Fruit fly (Drosophila melanogaster) whole organism, prepupa: ENCODE results near the gene Cyt-c-p.

Source experiments
- CG10669 ChIP-seq: fragments of 200-800 bp; sonication (Bioruptor generic); optimal IDR thresholded peaks from 3 replicates; lab custom pipeline; 2018; ENCODE audit warnings: missing biosample characterization, mild to moderate bottlenecking, missing genetic modification characterization, moderate library complexity
- CG11294 ChIP-seq: fragments of 200-800 bp; sonication (Bioruptor generic); IDR thresholded peaks from 2 replicates; pipeline ENCODE4 v1.3.6; 2022; ENCODE audit warnings: missing biosample characterization, missing genetic modification characterization
- CG11902 ChIP-seq: fragments of 200-800 bp; sonication (Bioruptor generic); optimal IDR thresholded peaks from 3 replicates; lab custom pipeline; 2016; ENCODE audit warnings: missing biosample characterization, missing genetic modification characterization
- CG15336 ChIP-seq: fragments of 200-800 bp; sonication (Bioruptor generic); IDR thresholded peaks from 2 replicates; pipeline ENCODE4 v1.3.6; 2022; ENCODE audit warnings: missing biosample characterization, missing genetic modification characterization
- CG31627 ChIP-seq: fragments of 200-800 bp; sonication (Bioruptor generic); optimal IDR thresholded peaks from 3 replicates; lab custom pipeline; 2016; ENCODE audit warnings: missing biosample characterization, missing genetic modification characterization
- CG3919 ChIP-seq: fragments of 200-800 bp; sonication (Bioruptor generic); optimal IDR thresholded peaks from 3 replicates; lab custom pipeline; 2016; ENCODE audit warnings: missing biosample characterization, missing genetic modification characterization
- CG4318 ChIP-seq: fragments of 200-800 bp; sonication (Bioruptor generic); optimal IDR thresholded peaks from 3 replicates; lab custom pipeline; 2017; ENCODE audit warnings: missing biosample characterization, mild to moderate bottlenecking, missing genetic modification characterization
- CG6276 ChIP-seq: fragments of 200-800 bp; sonication (Bioruptor generic); optimal IDR thresholded peaks from 2 replicates; lab custom pipeline; 2017; ENCODE audit warnings: missing biosample characterization, mild to moderate bottlenecking, missing genetic modification characterization
- CG6792 ChIP-seq: fragments of 200-800 bp; sonication (Bioruptor generic); optimal IDR thresholded peaks from 3 replicates; lab custom pipeline; 2016; ENCODE audit warnings: missing biosample characterization, missing genetic modification characterization
- CG6808 ChIP-seq: fragments of 200-800 bp; sonication (Bioruptor generic); optimal IDR thresholded peaks from 3 replicates; lab custom pipeline; 2017; ENCODE audit warnings: missing biosample characterization, missing genetic modification characterization, mild to moderate bottlenecking, moderate library complexity, missing genetic modification reagents
- CG8319 ChIP-seq: fragments of 200-800 bp; sonication (Bioruptor generic); optimal IDR thresholded peaks from 3 replicates; lab custom pipeline; 2016; ENCODE audit warnings: missing biosample characterization, missing genetic modification characterization
- CG8632 ChIP-seq: fragments of 200-800 bp; sonication (Bioruptor generic); optimal IDR thresholded peaks from 3 replicates; lab custom pipeline; 2016; ENCODE audit warnings: missing biosample characterization, missing genetic modification characterization
- CG9139 ChIP-seq: fragments of 200-800 bp; sonication (Bioruptor generic); optimal IDR thresholded peaks from 3 replicates; lab custom pipeline; 2017; ENCODE audit warnings: missing biosample characterization, mild to moderate bottlenecking, missing genetic modification characterization
- Eip75B ChIP-seq: fragments of 200-800 bp; sonication (Bioruptor generic); optimal IDR thresholded peaks from 3 replicates; lab custom pipeline; 2016; ENCODE audit warnings: missing biosample characterization, missing genetic modification characterization
- Eip78C ChIP-seq: fragments of 200-800 bp; sonication (Bioruptor generic); peaks from one replicate; lab custom pipeline; 2016; ENCODE audit warnings: missing biosample characterization, missing genetic modification characterization
- Eip93F ChIP-seq: fragments of 200-800 bp; sonication (Bioruptor generic); optimal IDR thresholded peaks from 2 replicates; lab custom pipeline; 2016; ENCODE audit warnings: missing biosample characterization, mild to moderate bottlenecking, missing genetic modification characterization
- Ets21C ChIP-seq: fragments of 200-800 bp; sonication (Bioruptor generic); optimal IDR thresholded peaks from 3 replicates; lab custom pipeline; 2016; ENCODE audit warnings: missing biosample characterization, missing genetic modification characterization
- Gug ChIP-seq: fragments of 200-800 bp; sonication (Bioruptor generic); IDR thresholded peaks from 2 replicates; pipeline ENCODE4 v1.3.6; 2022; ENCODE audit warnings: missing biosample characterization, missing genetic modification characterization
- Hr39 ChIP-seq: fragments of 200-800 bp; sonication (Bioruptor generic); optimal IDR thresholded peaks from 2 replicates; lab custom pipeline; 2016; ENCODE audit warnings: missing biosample characterization, missing genetic modification characterization
- Hr4 ChIP-seq: fragments of 200-800 bp; sonication (Bioruptor generic); optimal IDR thresholded peaks from 3 replicates; lab custom pipeline; 2016; ENCODE audit warnings: missing biosample characterization, missing genetic modification characterization
- Lpt ChIP-seq: fragments of 200-800 bp; sonication (Bioruptor generic); optimal IDR thresholded peaks from 3 replicates; lab custom pipeline; 2016; ENCODE audit warnings: missing biosample characterization, missing genetic modification characterization
- Met ChIP-seq: fragments of 200-800 bp; sonication (Bioruptor generic); optimal IDR thresholded peaks from 3 replicates; lab custom pipeline; 2016; ENCODE audit warnings: missing biosample characterization, missing genetic modification characterization
- Smox ChIP-seq: fragments of 200-800 bp; sonication (Bioruptor generic); optimal IDR thresholded peaks from 3 replicates; lab custom pipeline; 2016; ENCODE audit warnings: missing biosample characterization, missing genetic modification characterization
- Sox102F ChIP-seq: fragments of 200-800 bp; sonication (Bioruptor generic); optimal IDR thresholded peaks from 2 replicates; lab custom pipeline; 2016; ENCODE audit warnings: missing biosample characterization, mild to moderate bottlenecking, missing genetic modification characterization
- Sox15 ChIP-seq: fragments of 200-800 bp; sonication (Bioruptor generic); optimal IDR thresholded peaks from 3 replicates; lab custom pipeline; 2016; ENCODE audit warnings: missing biosample characterization, missing genetic modification characterization
- achi ChIP-seq: fragments of 200-800 bp; sonication (Bioruptor generic); optimal IDR thresholded peaks from 3 replicates; lab custom pipeline; 2016; ENCODE audit warnings: missing biosample characterization, missing genetic modification characterization
- acj6 ChIP-seq: fragments of 200-800 bp; sonication (Bioruptor generic); optimal IDR thresholded peaks from 3 replicates; lab custom pipeline; 2016; ENCODE audit warnings: missing biosample characterization, missing genetic modification characterization
- cyc ChIP-seq: fragments of 200-800 bp; sonication (Bioruptor generic); optimal IDR thresholded peaks from 3 replicates; lab custom pipeline; 2016; ENCODE audit warnings: missing biosample characterization, missing genetic modification characterization
- dsx ChIP-seq: fragments of 200-800 bp; optimal IDR thresholded peaks from 3 replicates; lab custom pipeline; 2019; ENCODE audit warnings: missing biosample characterization, mild to moderate bottlenecking, missing genetic modification characterization, moderate library complexity; ENCODE audit not compliant: poor library complexity, severe bottlenecking
- eg ChIP-seq: fragments of 200-800 bp; sonication (Bioruptor generic); IDR thresholded peaks from 3 replicates; pipeline ENCODE4 v1.3.6; 2022; ENCODE audit warnings: missing biosample characterization, missing genetic modification characterization
- esn ChIP-seq: fragments of 200-800 bp; sonication (Bioruptor generic); optimal IDR thresholded peaks from 2 replicates; lab custom pipeline; 2016; ENCODE audit warnings: missing biosample characterization, mild to moderate bottlenecking, missing genetic modification characterization, moderate library complexity
- fd59A ChIP-seq: fragments of 200-800 bp; sonication (Bioruptor generic); optimal IDR thresholded peaks from 2 replicates; lab custom pipeline; 2017; ENCODE audit warnings: missing biosample characterization, mild to moderate bottlenecking, missing genetic modification characterization, missing genetic modification reagents
- fd85E ChIP-seq: fragments of 200-800 bp; sonication (Bioruptor generic); optimal IDR thresholded peaks from 3 replicates; lab custom pipeline; 2016; ENCODE audit warnings: missing biosample characterization, missing genetic modification characterization
- fkh ChIP-seq: fragments of 200-800 bp; sonication (Bioruptor generic); optimal IDR thresholded peaks from 3 replicates; lab custom pipeline; 2017; ENCODE audit warnings: missing biosample characterization, mild to moderate bottlenecking, missing genetic modification characterization, moderate library complexity
- lz ChIP-seq: fragments of 200-800 bp; sonication (Bioruptor generic); optimal IDR thresholded peaks from 3 replicates; lab custom pipeline; 2016; ENCODE audit warnings: missing biosample characterization, missing genetic modification characterization
- net ChIP-seq: fragments of 200-800 bp; sonication (Bioruptor generic); optimal IDR thresholded peaks from 3 replicates; lab custom pipeline; 2016; ENCODE audit warnings: missing biosample characterization, missing genetic modification characterization
- salr ChIP-seq, 2 experiments: fragments of 200-800 bp; sonication (Bioruptor generic); optimal IDR thresholded peaks; 3 replicates each; lab custom pipeline; 2016 to 2018; ENCODE audit warnings: missing biosample characterization in 2 of 2, missing genetic modification characterization in 2 of 2, mild to moderate bottlenecking in 1 of 2
- ss ChIP-seq, 2 experiments: fragments of 200-800 bp; sonication (Bioruptor generic); optimal IDR thresholded peaks; 2 replicates in 1 of 2; 3 replicates in 1 of 2; lab custom pipeline; 2017 to 2018; ENCODE audit warnings: mild to moderate bottlenecking in 2 of 2, missing biosample characterization in 2 of 2, missing genetic modification characterization in 2 of 2, moderate library complexity in 1 of 2
- svp ChIP-seq: fragments of 200-800 bp; sonication (Bioruptor generic); peaks from one replicate; lab custom pipeline; 2016; ENCODE audit warnings: missing biosample characterization, missing genetic modification characterization
- topi ChIP-seq: fragments of 200-800 bp; sonication (Bioruptor generic); optimal IDR thresholded peaks from 3 replicates; lab custom pipeline; 2016; ENCODE audit warnings: missing biosample characterization, missing genetic modification characterization
- vri ChIP-seq: fragments of 200-800 bp; sonication (Bioruptor generic); optimal IDR thresholded peaks from 3 replicates; lab custom pipeline; 2016; ENCODE audit warnings: missing biosample characterization, mild to moderate bottlenecking, missing genetic modification characterization

The Cyt-c-p gene

dm6 chr2L:16689800-16690618 is 29.7 kb upstream of the Cyt-c-p start (continued):
- TF ChIP-seq CG4318 (GFP tag; lab: Kevin White, UChicago) (peak; percentile 47), CG6808 (GFP tag; lab: Kevin White, UChicago) (peak; percentile 2), eg (GFP tag; lab: Robert Waterston, UW) (no peak), net (GFP tag; lab: Kevin White, UChicago) (peak; percentile 52), CG31627 (peak; percentile 51), lz (GFP tag; lab: Kevin White, UChicago) (peak; percentile 61), CG6792 (GFP tag; lab: Kevin White, UChicago) (peak; percentile 20), Ets21C (GFP tag; lab: Kevin White, UChicago) (peak; percentile 54), Hr39 (GFP tag; lab: Kevin White, UChicago) (peak; percentile 68), Eip75B (GFP tag; lab: Kevin White, UChicago) (peak; percentile 11), Sox102F (GFP tag; lab: Kevin White, UChicago) (peak; percentile 72), fd85E (GFP tag; lab: Kevin White, UChicago) (no peak), CG11902 (GFP tag; lab: Kevin White, UChicago) (no peak), esn (GFP tag; lab: Kevin White, UChicago) (peak; percentile 72), CG3919 (GFP tag; lab: Kevin White, UChicago) (peak; percentile 63), CG9139 (GFP tag; lab: Kevin White, UChicago) (peak; percentile 59), fd59A (peak; percentile 42), CG8632 (GFP tag; lab: Kevin White, UChicago) (peak; percentile 52), salr (GFP tag; optimal IDR thresholded peaks at IDR 0.05; lab: Kevin White, UChicago) (peak; percentile 10 to 55), topi (GFP tag; lab: Kevin White, UChicago) (peak; percentile 68), CG10669 (GFP tag; lab: Kevin White, UChicago) (no peak), CG6276 (GFP tag; lab: Kevin White, UChicago) (peak; percentile 20)

DNA sequence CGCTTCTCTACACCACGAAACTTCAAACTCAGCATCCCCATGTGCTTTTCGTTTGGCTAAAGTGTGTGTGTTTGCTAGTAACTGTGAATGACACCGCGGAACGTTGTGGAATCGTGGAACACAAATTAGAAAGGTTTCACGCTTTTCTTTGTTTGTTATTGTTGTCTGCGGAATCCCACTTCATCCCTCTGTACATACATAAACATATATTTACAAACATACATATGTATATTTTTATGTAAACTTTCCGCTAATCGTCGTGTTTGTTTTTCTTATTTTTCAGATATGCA is 29.2 kb upstream of the Cyt-c-p start:
- TF ChIP-seq fkh: peak; percentile 22
- TF ChIP-seq CG6276 (GFP tag; lab: Kevin White, UChicago): no peak
- no peak for TF ChIP-seq salr (GFP tag; optimal IDR thresholded peaks at IDR 0.05; lab: Kevin White, UChicago)
- TF ChIP-seq vri (GFP tag; lab: Kevin White, UChicago): no peak
- no peak for TF ChIP-seq Eip78C (GFP tag; lab: Kevin White, UChicago)
- TF ChIP-seq CG8632 (GFP tag; lab: Kevin White, UChicago): no peak
- TF ChIP-seq CG8319 (GFP tag; lab: Kevin White, UChicago): no peak
- TF ChIP-seq svp: no peak
- TF ChIP-seq Eip93F (GFP tag; lab: Kevin White, UChicago): peak; percentile 14
- no peak for TF ChIP-seq esn (GFP tag; lab: Kevin White, UChicago)
- TF ChIP-seq CG6792 (GFP tag; lab: Kevin White, UChicago): no peak
- no peak for TF ChIP-seq CG15336 (GFP tag; lab: Robert Waterston, UW)
- TF ChIP-seq, all 60 proteins: peak for 2

DNA sequence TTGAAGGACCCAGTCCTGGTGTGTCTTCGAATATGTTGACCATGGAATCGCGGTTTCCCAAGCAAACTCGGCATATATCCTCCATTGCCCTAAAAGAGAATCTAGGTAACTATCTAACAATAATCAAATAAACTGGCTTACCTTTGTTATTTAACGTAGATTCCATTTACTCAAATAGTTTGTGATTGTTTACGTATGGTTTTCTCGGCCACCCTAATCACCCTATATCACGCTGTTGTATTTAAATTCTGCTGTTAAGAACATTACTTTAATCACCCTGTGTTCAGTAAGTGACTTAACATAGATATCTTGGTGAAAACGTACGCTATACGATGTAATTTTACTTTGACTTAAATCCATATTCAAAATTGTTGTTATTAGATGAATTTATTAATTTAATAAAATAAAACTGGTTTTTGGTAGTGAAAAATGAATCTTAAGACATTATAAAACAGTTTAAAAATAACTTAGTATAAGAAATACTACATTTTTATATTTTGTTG is 16.7 kb upstream of the Cyt-c-p start:
- TF ChIP-seq CG8632 (GFP tag; lab: Kevin White, UChicago): no peak
- TF ChIP-seq Eip75B (GFP tag; lab: Kevin White, UChicago): no peak
- no peak for TF ChIP-seq Eip93F (GFP tag; lab: Kevin White, UChicago)
- TF ChIP-seq Hr4 (GFP tag; lab: Kevin White, UChicago): no peak
- peak; percentile 42 for TF ChIP-seq fkh
- peak; percentile 44 for TF ChIP-seq Eip78C (GFP tag; lab: Kevin White, UChicago)

DNA sequence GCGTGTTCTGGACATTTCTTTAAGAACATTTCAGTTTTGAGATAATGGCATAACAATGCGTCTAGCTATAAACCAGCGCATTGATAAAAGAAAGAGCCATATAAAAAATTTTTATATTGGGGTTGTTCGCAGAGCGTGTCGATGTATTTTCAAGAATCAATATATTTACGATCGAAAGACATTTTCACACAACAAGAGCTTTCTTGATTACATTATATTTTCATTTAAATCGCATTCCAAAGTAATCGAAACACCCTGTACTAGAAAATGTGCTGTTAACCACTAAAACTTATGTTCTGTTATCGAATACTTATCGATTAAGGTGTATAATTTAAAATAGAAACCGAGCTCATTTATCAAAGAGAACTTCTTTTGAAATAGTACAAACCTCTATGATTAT is 16.0 kb upstream of the Cyt-c-p start:
- peak; percentile 21 for TF ChIP-seq dsx (GFP tag; lab: Kevin White, UChicago)
- TF ChIP-seq CG31627: peak; percentile 38
- peak; percentile 86 for TF ChIP-seq Eip78C (GFP tag; lab: Kevin White, UChicago)
- TF ChIP-seq vri (GFP tag; lab: Kevin White, UChicago): no peak
- TF ChIP-seq CG8319 (GFP tag; lab: Kevin White, UChicago): no peak
- TF ChIP-seq Smox (GFP tag; lab: Kevin White, UChicago): peak; percentile 43
- TF ChIP-seq ss (GFP tag; optimal IDR thresholded peaks at IDR 0.05; lab: Kevin White, UChicago): no peak
- no peak for TF ChIP-seq Lpt
- TF ChIP-seq acj6 (GFP tag; lab: Kevin White, UChicago): peak; percentile 27
- TF ChIP-seq Sox15 (GFP tag; lab: Kevin White, UChicago): peak; percentile 25
- peak; percentile 39 for TF ChIP-seq achi (GFP tag; lab: Kevin White, UChicago)
- peak in 1 of 2 experiments; percentile 6 for TF ChIP-seq salr (GFP tag; optimal IDR thresholded peaks at IDR 0.05; lab: Kevin White, UChicago)
- TF ChIP-seq topi (GFP tag; lab: Kevin White, UChicago): peak; percentile 60
- no peak for TF ChIP-seq CG11294
- TF ChIP-seq cyc (GFP tag; lab: Kevin White, UChicago): peak; percentile 24
- peak; percentile 62 for TF ChIP-seq Hr4 (GFP tag; lab: Kevin White, UChicago)
- no peak for TF ChIP-seq fkh
- no peak for TF ChIP-seq fd59A
- peak; percentile 18 for TF ChIP-seq CG6792 (GFP tag; lab: Kevin White, UChicago)
- TF ChIP-seq svp: peak; percentile 79
- TF ChIP-seq lz (GFP tag; lab: Kevin White, UChicago): peak; percentile 37
- no peak for TF ChIP-seq Gug (GFP tag; lab: Robert Waterston, UW)
- no peak for TF ChIP-seq Met
